Worm (Caenorhabditis elegans) whole organism, L4 larva: ENCODE results near the gene Y53F4B.11.

Experiments
- daf-12 ChIP-seq: fragments of 150-350 bp; optimal IDR thresholded peaks from 2 replicates; lab custom pipeline; 2014; ENCODE audit warnings: missing biosample characterization, missing genetic modification reagents, missing genetic modification characterization
- egl-27 ChIP-seq: sonication (generic microtip); optimal IDR thresholded peaks from 3 replicates; lab custom pipeline; 2017; ENCODE audit warnings: missing biosample characterization, missing genetic modification reagents, missing genetic modification characterization
- hlh-30 ChIP-seq: sonication (generic microtip); optimal IDR thresholded peaks from 2 replicates; lab custom pipeline; 2017; ENCODE audit warnings: antibody characterized with exemption, mild to moderate bottlenecking, missing genetic modification characterization, missing compliant biosample characterization; ENCODE audit not compliant: insufficient read depth
- lsy-2 ChIP-seq, 2 experiments: fragments of 150-350 bp in 1 of 2; sonication (generic microtip) in 1 of 2; optimal IDR thresholded peaks; 2 replicates each; lab custom pipeline; 2014 to 2017; ENCODE audit warnings: missing biosample characterization in 2 of 2, missing genetic modification characterization in 2 of 2
- mdl-1 ChIP-seq, 2 experiments: fragments of 150-350 bp in 1 of 2; sonication (generic microtip) in 1 of 2; optimal IDR thresholded peaks; 2 replicates each; lab custom pipeline; 2014 to 2017; ENCODE audit warnings: missing biosample characterization in 2 of 2, missing genetic modification characterization in 2 of 2
- nhr-237 ChIP-seq: sonication (generic microtip); optimal IDR thresholded peaks from 2 replicates; lab custom pipeline; 2017; ENCODE audit warnings: missing biosample characterization, missing genetic modification characterization
- nhr-41 ChIP-seq: fragments of 200-800 bp; sonication (Bioruptor generic); IDR thresholded peaks from 2 replicates; pipeline ENCODE4 v1.3.6; 2022; ENCODE audit warnings: missing genetic modification reagents, missing genetic modification characterization, missing compliant biosample characterization
- zag-1 ChIP-seq: fragments of 150-350 bp; optimal IDR thresholded peaks from 2 replicates; lab custom pipeline; 2014; ENCODE audit warnings: missing biosample characterization, missing genetic modification characterization
- ztf-11 ChIP-seq: fragments of 150-350 bp; optimal IDR thresholded peaks from 2 replicates; lab custom pipeline; 2014; ENCODE audit warnings: missing biosample characterization, missing genetic modification characterization

- TF ChIP-seq lsy-2 (tag; optimal IDR thresholded peaks at IDR 0.05; lab: Kevin White, UChicago) (no peak), mdl-1 (tag; optimal IDR thresholded peaks at IDR 0.05; lab: Kevin White, UChicago) (no peak), hlh-30 (tag; lab: Kevin White, UChicago) (no peak), nhr-237 (tag; lab: Kevin White, UChicago) (no peak), ztf-11 (tag; lab: Kevin White, UChicago) (no peak), nhr-41 (no peak), zag-1 (no peak), daf-12 (tag; lab: Kevin White, UChicago) (no peak), egl-27 (tag; lab: Kevin White, UChicago) (no peak)
These were observed 2.0 kb upstream of the Y53F4B.11 start for ce11 chrII:15008481-15009057.
